Worm (Caenorhabditis elegans) whole organism, L3 larva: ENCODE results near the gene F35D2.1.

ENCODE experiments used
- aly-2 ChIP-seq: fragments of 150-350 bp; optimal IDR thresholded peaks from 2 replicates; lab custom pipeline; 2014; ENCODE audit warnings: missing biosample characterization, missing genetic modification characterization
- ama-1 ChIP-seq: fragments of 150-350 bp; optimal IDR thresholded peaks from 2 replicates; lab custom pipeline; 2018
- ceh-16 ChIP-seq: sonication (generic microtip); optimal IDR thresholded peaks from 2 replicates; lab custom pipeline; 2017; ENCODE audit warnings: missing biosample characterization, missing genetic modification characterization
- ceh-28 ChIP-seq: fragments of 150-350 bp; optimal IDR thresholded peaks from 2 replicates; lab custom pipeline; 2014; ENCODE audit warnings: missing biosample characterization, missing genetic modification reagents, missing genetic modification characterization
- ceh-82 ChIP-seq: fragments of 150-350 bp; optimal IDR thresholded peaks from 2 replicates; lab custom pipeline; 2014; ENCODE audit warnings: missing biosample characterization, missing genetic modification characterization
- ceh-9 ChIP-seq: sonication (generic microtip); optimal IDR thresholded peaks from 2 replicates; lab custom pipeline; 2018; ENCODE audit warnings: missing biosample characterization, missing genetic modification characterization
- daf-12 ChIP-seq: fragments of 150-350 bp; optimal IDR thresholded peaks from 2 replicates; lab custom pipeline; 2014; ENCODE audit warnings: missing biosample characterization, missing genetic modification reagents, missing genetic modification characterization
- egl-27 ChIP-seq: sonication (generic microtip); optimal IDR thresholded peaks from 4 replicates; lab custom pipeline; 2017; ENCODE audit warnings: missing biosample characterization, missing genetic modification reagents, missing genetic modification characterization
- egl-5 ChIP-seq: fragments of 150-350 bp; optimal IDR thresholded peaks from 2 replicates; lab custom pipeline; 2017; ENCODE audit warnings: missing biosample characterization, missing genetic modification reagents, missing genetic modification characterization, inconsistent platforms
- elt-1 ChIP-seq: fragments of 150-350 bp; optimal IDR thresholded peaks from 2 replicates; lab custom pipeline; 2014; ENCODE audit warnings: missing biosample characterization, missing genetic modification characterization
- elt-2 ChIP-seq: sonication (generic microtip); optimal IDR thresholded peaks from 2 replicates; lab custom pipeline; 2016; ENCODE audit warnings: missing genetic modification reagents, mild to moderate bottlenecking, missing genetic modification characterization, missing compliant biosample characterization
- elt-3 ChIP-seq, 3 experiments: fragments of 150-350 bp in 1 of 3; sonication (generic microtip) in 2 of 3; optimal IDR thresholded peaks; 2 replicates in 2 of 3; 4 replicates in 1 of 3; lab custom pipeline; 2014 to 2017; ENCODE audit warnings: missing biosample characterization in 3 of 3, missing genetic modification characterization in 3 of 3
- fkh-10 ChIP-seq: sonication (generic microtip); optimal IDR thresholded peaks from 2 replicates; lab custom pipeline; 2017; ENCODE audit warnings: missing biosample characterization, missing genetic modification reagents, missing genetic modification characterization
- fkh-2 ChIP-seq: fragments of 150-350 bp; optimal IDR thresholded peaks from 2 replicates; lab custom pipeline; 2014; ENCODE audit warnings: missing biosample characterization, missing genetic modification reagents, missing genetic modification characterization
- hmg-11 ChIP-seq: sonication (generic microtip); optimal IDR thresholded peaks from 2 replicates; lab custom pipeline; 2016; ENCODE audit warnings: missing genetic modification characterization, missing compliant biosample characterization
- jun-1 ChIP-seq: fragments of 150-350 bp; optimal IDR thresholded peaks from 2 replicates; lab custom pipeline; 2014; ENCODE audit warnings: missing biosample characterization, missing genetic modification reagents, missing genetic modification characterization
- lin-15B ChIP-seq: fragments of 150-350 bp; optimal IDR thresholded peaks from 2 replicates; lab custom pipeline; 2014; ENCODE audit warnings: missing biosample characterization, missing genetic modification characterization
- lin-39 ChIP-seq: fragments of 150-350 bp; optimal IDR thresholded peaks from 2 replicates; lab custom pipeline; 2018; ENCODE audit warnings: missing biosample characterization, missing genetic modification reagents, missing genetic modification characterization
- lsy-12 ChIP-seq: sonication (generic microtip); optimal IDR thresholded peaks from 2 replicates; lab custom pipeline; 2016; ENCODE audit warnings: mild to moderate bottlenecking, missing genetic modification characterization, missing compliant biosample characterization
- mdl-1 ChIP-seq: fragments of 150-350 bp; optimal IDR thresholded peaks from 2 replicates; lab custom pipeline; 2014; ENCODE audit warnings: missing biosample characterization, missing genetic modification characterization
- mml-1 ChIP-seq: fragments of 150-350 bp; sonication (generic microtip); optimal IDR thresholded peaks from 3 replicates; lab custom pipeline; 2014; ENCODE audit warnings: missing biosample characterization, missing genetic modification characterization
- nfya-1 ChIP-seq: sonication (generic microtip); optimal IDR thresholded peaks from 2 replicates; lab custom pipeline; 2017; ENCODE audit warnings: missing genetic modification characterization, mild to moderate bottlenecking, missing compliant biosample characterization, antibody characterized with exemption, moderate library complexity; ENCODE audit not compliant: insufficient read depth
- nhr-11 ChIP-seq: fragments of 150-350 bp; optimal IDR thresholded peaks from 2 replicates; lab custom pipeline; 2014; ENCODE audit warnings: missing biosample characterization, missing genetic modification characterization
- nhr-12 ChIP-seq: fragments of 150-350 bp; optimal IDR thresholded peaks from 2 replicates; lab custom pipeline; 2014; ENCODE audit warnings: missing biosample characterization, missing genetic modification characterization
- nhr-23 ChIP-seq: fragments of 150-350 bp; optimal IDR thresholded peaks from 2 replicates; lab custom pipeline; 2014; ENCODE audit warnings: missing biosample characterization, missing genetic modification reagents, missing genetic modification characterization
- nhr-237 ChIP-seq: fragments of 150-350 bp; optimal IDR thresholded peaks from 2 replicates; lab custom pipeline; 2014; ENCODE audit warnings: missing biosample characterization, missing genetic modification characterization
- nhr-25 ChIP-seq: sonication (generic microtip); optimal IDR thresholded peaks from 2 replicates; lab custom pipeline; 2017; ENCODE audit warnings: missing biosample characterization, missing genetic modification characterization
- nhr-43 ChIP-seq: sonication (generic microtip); optimal IDR thresholded peaks from 2 replicates; lab custom pipeline; 2016; ENCODE audit warnings: mild to moderate bottlenecking, missing genetic modification characterization, missing compliant biosample characterization; ENCODE audit not compliant: poor library complexity, severe bottlenecking
- nhr-67 ChIP-seq: fragments of 150-350 bp; optimal IDR thresholded peaks from 2 replicates; lab custom pipeline; 2014; ENCODE audit warnings: missing biosample characterization, missing genetic modification characterization
- nhr-76 ChIP-seq: fragments of 150-350 bp; sonication (generic microtip); optimal IDR thresholded peaks from 5 replicates; lab custom pipeline; 2014; ENCODE audit warnings: missing biosample characterization, missing genetic modification characterization
- pha-4 ChIP-seq: fragments of 150-350 bp; optimal IDR thresholded peaks from 2 replicates; lab custom pipeline; 2014; ENCODE audit warnings: missing biosample characterization, missing genetic modification reagents, missing genetic modification characterization
- pqm-1 ChIP-seq: fragments of 150-350 bp; optimal IDR thresholded peaks from 2 replicates; lab custom pipeline; 2017; ENCODE audit warnings: missing biosample characterization, missing genetic modification characterization, inconsistent platforms
- sea-2 ChIP-seq: fragments of 150-350 bp; sonication (generic microtip); optimal IDR thresholded peaks from 4 replicates; lab custom pipeline; 2014; ENCODE audit warnings: missing biosample characterization, missing genetic modification reagents, missing genetic modification characterization
- skn-1 ChIP-seq: fragments of 150-350 bp; optimal IDR thresholded peaks from 2 replicates; lab custom pipeline; 2014; ENCODE audit warnings: missing biosample characterization, missing genetic modification characterization
- snpc-4 ChIP-seq: fragments of 150-350 bp; optimal IDR thresholded peaks from 2 replicates; lab custom pipeline; 2014; ENCODE audit warnings: missing biosample characterization, missing genetic modification characterization
- tbx-2 ChIP-seq: sonication (generic microtip); optimal IDR thresholded peaks from 2 replicates; lab custom pipeline; 2016; ENCODE audit warnings: mild to moderate bottlenecking, missing genetic modification characterization, missing compliant biosample characterization
- unc-39 ChIP-seq: sonication (generic microtip); optimal IDR thresholded peaks from 4 replicates; lab custom pipeline; 2017; ENCODE audit warnings: missing biosample characterization, missing genetic modification characterization
- unc-62 ChIP-seq: fragments of 150-350 bp; sonication (generic microtip); optimal IDR thresholded peaks from 4 replicates; lab custom pipeline; 2014; ENCODE audit warnings: missing biosample characterization, missing genetic modification reagents, missing genetic modification characterization
- zag-1 ChIP-seq: fragments of 150-350 bp; optimal IDR thresholded peaks from 2 replicates; lab custom pipeline; 2014; ENCODE audit warnings: missing biosample characterization, missing genetic modification characterization
- ztf-11 ChIP-seq: fragments of 150-350 bp; optimal IDR thresholded peaks from 2 replicates; lab custom pipeline; 2014; ENCODE audit warnings: missing biosample characterization, missing genetic modification characterization
- ztf-4 ChIP-seq: fragments of 150-350 bp; optimal IDR thresholded peaks from 2 replicates; lab custom pipeline; 2014; ENCODE audit warnings: missing biosample characterization, missing genetic modification characterization

Gene F35D2.1

DNA sequence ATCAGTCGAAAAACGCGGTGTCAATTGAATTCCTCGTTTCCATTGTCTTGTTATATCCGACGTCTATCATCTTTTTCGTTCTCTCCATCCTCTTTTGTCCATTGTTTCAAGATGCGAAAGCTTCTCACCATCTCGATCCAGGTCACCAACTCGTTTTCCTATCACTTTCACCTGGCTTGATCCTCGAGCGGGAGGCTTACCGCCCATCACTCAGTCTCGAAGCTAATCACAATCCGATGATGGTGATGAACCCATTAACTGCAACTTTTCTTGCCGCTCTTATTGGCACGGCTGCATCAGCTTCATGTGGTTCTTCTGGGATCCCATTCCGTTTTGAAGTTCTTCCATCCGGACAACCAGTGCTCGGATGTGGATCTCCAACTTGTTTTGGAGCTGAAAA lies 44.8 kb upstream of the F35D2.1 start, which contains the start of gene wrt-1:
wrt-1 (plus strand) TSS at position 53 of the 400 bp plus-strand sequence.
- TF ChIP-seq nhr-76 (no peak), ama-1 (peak; percentile 19), nhr-11 (no peak), daf-12 (no peak), ztf-11 (tag; lab: Kevin White, UChicago) (no peak), nhr-23 (tag; lab: Kevin White, UChicago) (peak; percentile 41), nfya-1 (no peak), nhr-43 (tag; lab: Kevin White, UChicago) (no peak), ztf-4 (tag; lab: Kevin White, UChicago) (no peak)
- TF ChIP-seq, all 47 proteins: peak for 2

ce11 chrII:7531478-7531877 lies 44.2 kb upstream of the F35D2.1 start:
- peak in 1 of 3 experiments; percentile 63 for TF ChIP-seq elt-3 (tag; optimal IDR thresholded peaks at IDR 0.05; lab: Kevin White, UChicago)
- TF ChIP-seq nhr-43 (tag; lab: Kevin White, UChicago): peak; percentile 59
- TF ChIP-seq nhr-67 (tag; lab: Kevin White, UChicago): no peak
- no peak for TF ChIP-seq nhr-237 (tag; lab: Kevin White, UChicago)
- peak; percentile 52 for TF ChIP-seq nhr-23 (tag; lab: Kevin White, UChicago)
- TF ChIP-seq nhr-11: no peak
- TF ChIP-seq, all 47 proteins: peak for 3

ce11 chrII:7534369-7534768 lies 41.3 kb upstream of the F35D2.1 start, which contains the start of gene wrt-10:
Gene wrt-10 (minus strand): TSS chrII:7534563.
- no peak for TF ChIP-seq nhr-11
- TF ChIP-seq egl-27 (tag; lab: Kevin White, UChicago): no peak
- TF ChIP-seq egl-5: no peak
- TF ChIP-seq elt-1 (tag; lab: Kevin White, UChicago): peak; percentile 6
- TF ChIP-seq tbx-2: no peak
- TF ChIP-seq nhr-23 (tag; lab: Kevin White, UChicago): peak; percentile 86
- TF ChIP-seq sea-2 (GFP tag; lab: Kevin White, UChicago): no peak
- TF ChIP-seq fkh-10 (GFP tag; lab: Kevin White, UChicago): no peak
- no peak for TF ChIP-seq nhr-12 (tag; lab: Kevin White, UChicago)
- peak; percentile 10 for TF ChIP-seq nhr-25 (tag; lab: Kevin White, UChicago)
- no peak for TF ChIP-seq elt-2 (tag; lab: Kevin White, UChicago)
- no peak for TF ChIP-seq nhr-76

ce11 chrII:7534934-7535333 lies 40.8 kb upstream of the F35D2.1 start, which contains the start of gene ZK1290.13:
Gene ZK1290.13 (plus strand): TSS chrII:7535006.
- TF ChIP-seq elt-3 (tag; optimal IDR thresholded peaks at IDR 0.05; lab: Kevin White, UChicago): no peak
- peak; percentile 56 for TF ChIP-seq elt-2 (tag; lab: Kevin White, UChicago)
- TF ChIP-seq pqm-1 (tag; lab: Kevin White, UChicago): peak; percentile 7
- no peak for TF ChIP-seq pha-4
- no peak for TF ChIP-seq skn-1 (tag; lab: Kevin White, UChicago)
- no peak for TF ChIP-seq daf-12
- no peak for TF ChIP-seq ceh-9
- no peak for TF ChIP-seq nhr-11
- no peak for TF ChIP-seq jun-1 (tag; lab: Kevin White, UChicago)
- TF ChIP-seq ceh-82: no peak
- no peak for TF ChIP-seq nhr-237 (tag; lab: Kevin White, UChicago)

DNA sequence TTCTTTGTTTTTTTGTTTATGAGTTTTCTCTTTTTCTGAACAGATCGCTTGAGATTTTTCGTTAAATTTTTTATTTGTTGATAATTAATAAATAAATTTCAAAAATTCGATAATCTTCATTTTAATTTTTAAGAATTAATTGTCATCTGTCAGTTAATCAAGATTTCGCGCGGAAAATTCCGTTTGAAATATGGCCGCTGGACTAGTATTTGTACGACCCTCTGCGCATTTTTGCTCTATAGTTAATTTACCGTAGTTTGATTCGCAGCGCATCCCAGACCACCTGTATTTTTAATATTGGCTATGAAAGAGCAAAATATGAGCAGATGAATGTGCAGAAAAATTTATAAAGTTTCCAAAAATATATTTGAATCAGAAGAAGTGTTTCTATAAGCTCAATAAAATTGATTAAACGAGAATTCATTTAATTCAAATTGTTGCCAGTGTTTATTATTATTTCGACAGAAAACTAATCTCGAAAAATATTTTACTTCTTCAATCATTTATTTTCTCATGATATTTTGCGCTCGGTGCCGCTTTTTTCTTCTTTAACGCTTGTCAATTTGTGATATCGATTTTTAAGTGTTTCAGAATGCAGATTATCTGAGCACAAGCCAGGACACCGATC lies 38.0 kb upstream of the F35D2.1 start, which contains the start of gene nfi-1:
nfi-1 (plus strand) TSS at position 578 of the 628 bp plus-strand sequence.
- no peak for TF ChIP-seq ztf-11 (tag; lab: Kevin White, UChicago)
- TF ChIP-seq lin-39: peak; percentile 64
- TF ChIP-seq nhr-23 (tag; lab: Kevin White, UChicago): peak; percentile 13
- TF ChIP-seq lin-15B (tag; lab: Kevin White, UChicago): peak; percentile 68
- TF ChIP-seq elt-1 (tag; lab: Kevin White, UChicago): no peak
- TF ChIP-seq unc-39 (tag; lab: Kevin White, UChicago): no peak
- no peak for TF ChIP-seq ceh-9
- no peak for TF ChIP-seq elt-2 (tag; lab: Kevin White, UChicago)
- TF ChIP-seq lsy-12 (tag; lab: Kevin White, UChicago): no peak
- TF ChIP-seq skn-1 (tag; lab: Kevin White, UChicago): no peak
- peak; percentile 66 for TF ChIP-seq snpc-4 (tag; lab: Kevin White, UChicago)
- no peak for TF ChIP-seq ceh-28 (tag; lab: Kevin White, UChicago)
- TF ChIP-seq nfya-1: peak; percentile 79
- no peak for TF ChIP-seq unc-62 (GFP tag; lab: Kevin White, UChicago)
- TF ChIP-seq nhr-11: no peak
- TF ChIP-seq mml-1: no peak
- no peak for TF ChIP-seq ceh-16 (tag; lab: Kevin White, UChicago)
- TF ChIP-seq elt-3 (tag; optimal IDR thresholded peaks at IDR 0.05; lab: Kevin White, UChicago): no peak
- TF ChIP-seq nhr-12 (tag; lab: Kevin White, UChicago): no peak
- TF ChIP-seq nhr-25 (tag; lab: Kevin White, UChicago): peak; percentile 22
- TF ChIP-seq tbx-2: no peak
- no peak for TF ChIP-seq nhr-67 (tag; lab: Kevin White, UChicago)
- no peak for TF ChIP-seq zag-1 (tag; lab: Kevin White, UChicago)
- TF ChIP-seq hmg-11 (tag; lab: Kevin White, UChicago): no peak
- no peak for TF ChIP-seq nhr-76
- TF ChIP-seq fkh-2 (tag; lab: Kevin White, UChicago): no peak
- no peak for TF ChIP-seq ama-1
- peak; percentile 81 for TF ChIP-seq pha-4
- no peak for TF ChIP-seq nhr-43 (tag; lab: Kevin White, UChicago)
- no peak for TF ChIP-seq mdl-1 (tag; lab: Kevin White, UChicago)
- TF ChIP-seq aly-2: no peak
- no peak for TF ChIP-seq ztf-4 (tag; lab: Kevin White, UChicago)
